Fruit fly (Drosophila melanogaster): ENCODE measurements around the gene CG1090.

CG1090 gene

DNA sequence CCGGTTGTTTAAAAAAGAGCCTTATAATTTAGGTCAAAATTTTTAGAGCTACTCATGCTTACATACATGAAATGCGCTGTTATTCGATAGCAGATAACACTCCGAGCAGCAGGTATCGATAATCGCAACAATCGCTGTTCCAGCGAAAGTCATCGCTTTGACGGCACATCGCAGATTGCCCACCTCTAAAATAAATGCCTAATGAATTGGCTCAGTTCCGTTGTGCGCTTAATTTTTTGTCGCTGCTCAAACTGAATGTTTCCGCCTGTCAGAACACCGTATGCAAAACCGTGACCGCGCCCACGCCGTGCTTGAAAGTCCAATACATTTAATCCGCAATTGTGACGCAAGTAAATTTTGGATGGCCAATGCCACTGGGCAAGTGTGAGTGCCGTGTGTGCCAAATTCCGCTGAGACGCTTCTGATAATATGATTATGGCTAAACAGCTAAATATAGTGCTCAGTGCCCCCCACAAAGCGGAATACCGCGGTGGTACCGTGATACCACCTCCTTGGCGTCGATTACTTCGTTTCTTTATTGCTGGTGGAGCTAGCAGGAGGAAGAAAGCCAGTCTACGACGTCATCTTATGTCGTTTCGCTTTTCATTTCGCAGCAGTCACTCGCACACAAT lies 40.1 kb upstream of the CG1090 start, which contains the start of gene CG9795 (continued):
- TF ChIP-seq ac (GFP tag; optimal IDR thresholded peaks at IDR 0.05) (no peak), CG6813 (GFP tag; optimal IDR thresholded peaks at IDR 0.05) (no peak), CG2712 (tag; optimal IDR thresholded peaks at IDR 0.05) (peak; percentile 41), CG18262 (tag; optimal IDR thresholded peaks at IDR 0.05) (no peak), slp2 (GFP tag; optimal IDR thresholded peaks at IDR 0.05) (no peak), odd (GFP tag; optimal IDR thresholded peaks at IDR 0.05) (peak; percentile 42), Xrp1 (GFP tag; IDR thresholded peaks at IDR 0.05) (peak; percentile 19; the same call in 1 of the 2 replicates), p53 (GFP tag; optimal IDR thresholded peaks at IDR 0.05) (no peak), CG14860 (GFP tag; IDR thresholded peaks at IDR 0.05; ENCODE audit: partially characterized antibody) (peak; percentile 94), E2f1 (GFP tag; IDR thresholded peaks at IDR 0.05) (no peak), CG4282 (GFP tag; optimal IDR thresholded peaks at IDR 0.05) (peak; percentile 51), H15 (GFP tag; IDR thresholded peaks at IDR 0.05) (no peak), CG7786 (GFP tag; optimal IDR thresholded peaks at IDR 0.05) (peak; percentile 44), Oli (tag; optimal IDR thresholded peaks at IDR 0.05) (no peak), Kr (GFP tag; optimal IDR thresholded peaks at IDR 0.05) (no peak), Aef1 (GFP tag; IDR thresholded peaks at IDR 0.05) (no peak), Fer2 (tag; optimal IDR thresholded peaks at IDR 0.05) (no peak), Hr51 (GFP tag; optimal IDR thresholded peaks at IDR 0.05) (peak in 1 of 2 experiments; percentile 41), klu (GFP tag; IDR thresholded peaks at IDR 0.05) (no peak), CG3726 (GFP tag; IDR thresholded peaks at IDR 0.05) (no peak), dan (GFP tag; IDR thresholded peaks at IDR 0.05) (no peak), phol (tag; optimal IDR thresholded peaks at IDR 0.05) (no peak), trh (GFP tag; optimal IDR thresholded peaks at IDR 0.05) (no peak), YL-1 (GFP tag; optimal IDR thresholded peaks at IDR 0.05) (peak; percentile 69), Bgb (GFP tag; IDR thresholded peaks at IDR 0.05; ENCODE audit: partially characterized antibody) (peak; percentile 95), CG10654 (GFP tag; optimal IDR thresholded peaks at IDR 0.05) (no peak), mld (GFP tag; IDR thresholded peaks at IDR 0.05; ENCODE audit: partially characterized antibody) (peak; percentile 97), CG13894 (tag; optimal IDR thresholded peaks at IDR 0.05) (no peak), Dek (tag; optimal IDR thresholded peaks at IDR 0.05) (no peak), CG3065 (GFP tag; optimal IDR thresholded peaks at IDR 0.05) (no peak), row (GFP tag; IDR thresholded peaks at IDR 0.05) (peak; percentile 57), psq (GFP tag; optimal IDR thresholded peaks at IDR 0.05) (no peak), gsb (GFP tag; IDR thresholded peaks at IDR 0.05) (no peak), HLH54F (GFP tag; optimal IDR thresholded peaks at IDR 0.05) (peak; percentile 18), CG5245 (GFP tag; optimal IDR thresholded peaks at IDR 0.05) (no peak), croc (GFP tag; conservative IDR thresholded peaks at IDR 0.05) (no peak), zfh2 (GFP tag; optimal IDR thresholded peaks at IDR 0.05) (peak; percentile 48), CG7271 (tag; optimal IDR thresholded peaks at IDR 0.05) (no peak), nerfin-2 (GFP tag; IDR thresholded peaks at IDR 0.05; ENCODE audit: partially characterized antibody) (peak; percentile 95), pnt (GFP tag; optimal IDR thresholded peaks at IDR 0.05) (no peak), CG9932 (GFP tag; IDR thresholded peaks at IDR 0.05) (no peak), Hr39 (optimal IDR thresholded peaks at IDR 0.05) (no peak), Sry-δ (GFP tag; optimal IDR thresholded peaks at IDR 0.05) (peak; percentile 94), CG4360 (GFP tag; IDR thresholded peaks at IDR 0.05) (no peak), Adf1 (GFP tag; IDR thresholded peaks at IDR 0.05) (no peak), CG15269 (tag; optimal IDR thresholded peaks at IDR 0.05) (no peak), vvl (GFP tag; IDR thresholded peaks at IDR 0.05) (peak; percentile 45; the same call in 1 of the 2 replicates), sens-2 (GFP tag; IDR thresholded peaks at IDR 0.05) (no peak), az2 (GFP tag; optimal IDR thresholded peaks at IDR 0.05) (peak; percentile 2), CG11504 (tag; optimal IDR thresholded peaks at IDR 0.05) (no peak), trem (tag; optimal IDR thresholded peaks at IDR 0.05) (peak; percentile 56)

All from whole organism, embryonic.